Fruit fly (Drosophila melanogaster): Measurements from ENCODE around the gene Gyf.
A peak's percentile ranks its signal among the peaks of the same experiment; 100 is the strongest.

Gyf gene

DNA sequence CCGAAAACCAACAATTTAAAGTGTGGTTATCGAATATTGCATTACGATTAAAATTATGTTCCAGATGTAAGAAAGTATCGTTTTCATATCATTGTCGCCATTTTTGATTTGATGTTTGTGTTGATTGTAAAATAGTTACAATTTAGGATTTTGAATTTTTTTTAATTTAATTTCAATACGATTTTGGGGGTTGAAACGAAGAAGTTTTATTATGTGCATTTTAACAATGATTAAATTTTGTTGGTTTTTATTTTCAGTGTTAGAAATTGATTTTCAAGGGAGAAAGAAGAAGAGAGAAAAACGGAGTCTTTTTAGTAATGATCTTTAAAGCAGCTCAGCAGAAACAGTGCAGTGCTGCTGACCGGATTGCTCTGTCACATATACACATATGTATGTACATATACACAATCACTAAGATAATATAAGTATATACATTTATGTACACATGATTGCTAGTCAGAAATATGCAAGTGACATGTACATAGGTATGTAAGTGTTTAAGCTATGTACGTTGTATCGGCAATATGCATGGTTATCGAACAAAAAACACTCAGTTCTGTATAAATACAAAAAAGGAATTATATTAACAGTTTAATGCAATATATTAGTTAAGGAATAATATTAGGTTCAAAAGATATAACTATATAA is 12.4 kb upstream of the Gyf start (continued):
- no peak for TF ChIP-seq spab (GFP tag; optimal IDR thresholded peaks at IDR 0.05)
- no peak for TF ChIP-seq CG6808 (GFP tag; optimal IDR thresholded peaks at IDR 0.05)
- TF ChIP-seq ss (GFP tag; optimal IDR thresholded peaks at IDR 0.05) = no peak
- TF ChIP-seq Lpt (GFP tag; optimal IDR thresholded peaks at IDR 0.05) = no peak
- no peak for TF ChIP-seq Hr39 (GFP tag; optimal IDR thresholded peaks at IDR 0.05)
- no peak for TF ChIP-seq CG4318 (GFP tag; optimal IDR thresholded peaks at IDR 0.05)
- no peak for TF ChIP-seq CG3919 (GFP tag; optimal IDR thresholded peaks at IDR 0.05)
- no peak for TF ChIP-seq fd59A (GFP tag; optimal IDR thresholded peaks at IDR 0.05)
- no peak for TF ChIP-seq cyc (GFP tag; optimal IDR thresholded peaks at IDR 0.05)
- TF ChIP-seq achi (GFP tag; optimal IDR thresholded peaks at IDR 0.05) = no peak
- TF ChIP-seq CG8632 (GFP tag; optimal IDR thresholded peaks at IDR 0.05) = no peak
- no peak for TF ChIP-seq CG1621 (tag; optimal IDR thresholded peaks at IDR 0.05)
- TF ChIP-seq CG9139 (GFP tag; optimal IDR thresholded peaks at IDR 0.05) = no peak
- no peak for TF ChIP-seq Smox (GFP tag; optimal IDR thresholded peaks at IDR 0.05)
- peak; percentile 45 for TF ChIP-seq esn (GFP tag; optimal IDR thresholded peaks at IDR 0.05)
- no peak for TF ChIP-seq Blimp-1 (GFP tag; optimal IDR thresholded peaks at IDR 0.05)
- TF ChIP-seq Gug (GFP tag; IDR thresholded peaks at IDR 0.05) = no peak
- TF ChIP-seq CG6854 (GFP tag; optimal IDR thresholded peaks at IDR 0.05) = no peak
- peak; percentile 72 for TF ChIP-seq Eip78C (GFP tag)
- TF ChIP-seq fd85E (GFP tag; optimal IDR thresholded peaks at IDR 0.05) = no peak
- TF ChIP-seq CG15336 (GFP tag; IDR thresholded peaks at IDR 0.05) = no peak
- TF ChIP-seq Eip93F (GFP tag; optimal IDR thresholded peaks at IDR 0.05) = no peak
- no peak for TF ChIP-seq CG16779 (tag; optimal IDR thresholded peaks at IDR 0.05)
- TF ChIP-seq Met (GFP tag; optimal IDR thresholded peaks at IDR 0.05) = peak; percentile 27
- TF ChIP-seq CG11762 (GFP tag; optimal IDR thresholded peaks at IDR 0.05; ENCODE audit: insufficient read depth) = no peak
- no peak for TF ChIP-seq CG6163 (GFP tag; IDR thresholded peaks at IDR 0.05)
- no peak for TF ChIP-seq CG10669 (GFP tag; optimal IDR thresholded peaks at IDR 0.05)
- peak; percentile 30 for TF ChIP-seq OdsH (GFP tag; optimal IDR thresholded peaks at IDR 0.05)
- no peak for TF ChIP-seq fkh (GFP tag; optimal IDR thresholded peaks at IDR 0.05)
- no peak for TF ChIP-seq salr (GFP tag; optimal IDR thresholded peaks at IDR 0.05)
- TF ChIP-seq CG6276 (GFP tag; optimal IDR thresholded peaks at IDR 0.05) = no peak

DNA sequence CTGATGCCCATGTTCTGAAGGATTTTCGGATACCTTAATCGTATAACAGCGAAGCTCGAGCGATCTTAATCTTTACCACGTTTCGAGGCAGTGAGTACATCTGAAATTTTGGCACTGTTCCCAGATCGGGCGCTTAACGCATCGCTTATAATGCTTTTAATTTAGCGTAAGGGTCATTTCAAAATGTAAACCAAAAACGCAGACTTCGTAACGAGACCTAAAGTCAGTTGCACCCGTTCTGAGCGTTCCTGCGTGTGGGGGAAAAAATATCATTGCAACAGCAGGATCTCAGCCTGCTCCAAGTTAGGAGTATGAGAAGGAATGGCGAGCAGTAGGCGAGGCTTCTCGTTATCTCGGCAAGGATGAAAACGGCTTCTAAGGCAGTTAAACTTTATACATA is 1.1 kb upstream of the Gyf start:
- TF ChIP-seq Eip75B (GFP tag; optimal IDR thresholded peaks at IDR 0.05) (no peak), Eip93F (GFP tag; optimal IDR thresholded peaks at IDR 0.05) (no peak), CG9139 (GFP tag; optimal IDR thresholded peaks at IDR 0.05) (no peak), vri (GFP tag; optimal IDR thresholded peaks at IDR 0.05) (no peak), net (GFP tag; optimal IDR thresholded peaks at IDR 0.05) (no peak), CG8319 (GFP tag; optimal IDR thresholded peaks at IDR 0.05) (no peak), CG8632 (GFP tag; optimal IDR thresholded peaks at IDR 0.05) (no peak), dac (GFP tag; optimal IDR thresholded peaks at IDR 0.05) (no peak), ss (GFP tag; optimal IDR thresholded peaks at IDR 0.05) (no peak), salr (GFP tag; optimal IDR thresholded peaks at IDR 0.05) (no peak), fd85E (GFP tag; optimal IDR thresholded peaks at IDR 0.05) (no peak), CG6163 (GFP tag; IDR thresholded peaks at IDR 0.05) (no peak), fd59A (GFP tag; optimal IDR thresholded peaks at IDR 0.05) (no peak), pdm3 (GFP tag; optimal IDR thresholded peaks at IDR 0.05) (no peak), CG7368 (GFP tag; optimal IDR thresholded peaks at IDR 0.05) (no peak), CG6808 (GFP tag; optimal IDR thresholded peaks at IDR 0.05) (no peak), CG6276 (GFP tag; optimal IDR thresholded peaks at IDR 0.05) (no peak), Lpt (GFP tag; optimal IDR thresholded peaks at IDR 0.05) (no peak), CG11902 (GFP tag; optimal IDR thresholded peaks at IDR 0.05) (no peak)

Measured in whole organism, prepupa.